Worm (Caenorhabditis elegans) whole organism, L4 larva: Measurements from ENCODE around the gene F59A1.11.

ENCODE experiments used
- F49E8.2 ChIP-seq: sonication (generic microtip); optimal IDR thresholded peaks from 2 replicates; lab custom pipeline; 2016; ENCODE audit warnings: missing compliant biosample characterization, mild to moderate bottlenecking, missing genetic modification characterization, borderline replicate concordance
- attf-4 ChIP-seq: sonication (generic microtip); optimal IDR thresholded peaks from 3 replicates; lab custom pipeline; 2017; ENCODE audit warnings: missing biosample characterization, missing genetic modification characterization
- ceh-28 ChIP-seq: fragments of 150-350 bp; optimal IDR thresholded peaks from 2 replicates; lab custom pipeline; 2014; ENCODE audit warnings: missing biosample characterization, missing genetic modification reagents, missing genetic modification characterization
- ces-1 ChIP-seq: fragments of 150-350 bp; sonication (generic microtip); optimal IDR thresholded peaks from 4 replicates; lab custom pipeline; 2014; ENCODE audit warnings: missing biosample characterization, missing genetic modification reagents, missing genetic modification characterization
- hlh-30 ChIP-seq: sonication (generic microtip); optimal IDR thresholded peaks from 2 replicates; lab custom pipeline; 2017; ENCODE audit warnings: antibody characterized with exemption, mild to moderate bottlenecking, missing genetic modification characterization, missing compliant biosample characterization; ENCODE audit not compliant: insufficient read depth
- lin-13 ChIP-seq: fragments of 150-350 bp; optimal IDR thresholded peaks from 2 replicates; lab custom pipeline; 2014; ENCODE audit warnings: missing biosample characterization, missing genetic modification reagents, missing genetic modification characterization
- lin-15B ChIP-seq: fragments of 150-350 bp; sonication (generic microtip); optimal IDR thresholded peaks from 3 replicates; lab custom pipeline; 2014; ENCODE audit warnings: missing biosample characterization, missing genetic modification characterization
- mdl-1 ChIP-seq, 2 experiments: fragments of 150-350 bp in 1 of 2; sonication (generic microtip) in 1 of 2; optimal IDR thresholded peaks; 2 replicates each; lab custom pipeline; 2014 to 2017; ENCODE audit warnings: missing biosample characterization in 2 of 2, missing genetic modification characterization in 2 of 2
- mep-1 ChIP-seq: fragments of 150-350 bp; sonication (generic microtip); optimal IDR thresholded peaks from 3 replicates; lab custom pipeline; 2014; ENCODE audit warnings: missing biosample characterization, missing genetic modification characterization
- nhr-10 ChIP-seq: fragments of 150-350 bp; optimal IDR thresholded peaks from 2 replicates; lab custom pipeline; 2014; ENCODE audit warnings: missing biosample characterization, missing genetic modification characterization
- nhr-237 ChIP-seq: sonication (generic microtip); optimal IDR thresholded peaks from 2 replicates; lab custom pipeline; 2017; ENCODE audit warnings: missing biosample characterization, missing genetic modification characterization
- nhr-28 ChIP-seq: fragments of 150-350 bp; optimal IDR thresholded peaks from 2 replicates; lab custom pipeline; 2014; ENCODE audit warnings: missing biosample characterization, missing genetic modification characterization
- nhr-76 ChIP-seq: fragments of 150-350 bp; optimal IDR thresholded peaks from 2 replicates; lab custom pipeline; 2014; ENCODE audit warnings: missing biosample characterization, missing genetic modification characterization
- snpc-4 ChIP-seq: fragments of 150-350 bp; optimal IDR thresholded peaks from 2 replicates; lab custom pipeline; 2014; ENCODE audit warnings: missing biosample characterization, missing genetic modification characterization

DNA sequence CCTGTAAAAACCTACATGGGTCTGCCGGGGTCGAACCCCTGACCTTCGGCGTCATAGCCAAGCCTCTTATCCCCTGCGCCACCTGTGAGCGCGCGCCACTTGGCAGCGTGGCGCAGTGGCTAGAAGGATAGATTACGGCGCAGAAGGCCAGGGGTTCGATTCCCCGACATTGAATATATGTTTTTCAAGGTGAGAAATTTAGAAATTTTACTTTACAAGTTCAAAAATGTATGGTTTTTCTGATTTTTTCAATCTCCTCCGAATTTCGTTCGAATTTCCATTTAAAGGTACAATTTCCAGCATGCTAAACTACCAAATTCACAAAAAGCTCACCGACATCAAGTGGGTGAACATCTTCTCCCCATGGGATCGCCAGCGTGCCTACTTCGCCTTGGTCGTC lies 5.8 kb downstream of the F59A1.11 start, which contains the start of gene dgat-2:
- TF ChIP-seq snpc-4 (tag; lab: Kevin White, UChicago): no peak
- no peak for TF ChIP-seq hlh-30
- TF ChIP-seq mdl-1 (tag; optimal IDR thresholded peaks at IDR 0.05; lab: Kevin White, UChicago): no peak
- no peak for TF ChIP-seq nhr-76 (tag; lab: Kevin White, UChicago)
- TF ChIP-seq ces-1 (GFP tag; lab: Kevin White, UChicago): no peak
- no peak for TF ChIP-seq nhr-28 (tag; lab: Kevin White, UChicago)
- no peak for TF ChIP-seq nhr-237 (tag; lab: Kevin White, UChicago)
- no peak for TF ChIP-seq attf-4 (tag; lab: Kevin White, UChicago)
- TF ChIP-seq F49E8.2 (tag; lab: Kevin White, UChicago): no peak
- no peak for TF ChIP-seq ceh-28 (tag; lab: Kevin White, UChicago)
- TF ChIP-seq mep-1 (tag; lab: Kevin White, UChicago): no peak
- no peak for TF ChIP-seq lin-15B (tag; lab: Kevin White, UChicago)
- no peak for TF ChIP-seq lin-13 (GFP tag; lab: Kevin White, UChicago)
- no peak for TF ChIP-seq nhr-10 (tag; lab: Kevin White, UChicago)
